Worm (Caenorhabditis elegans) whole organism, L1 larva: ENCODE results near the gene F49F1.5.

Source experiments
- C04F5.9 ChIP-seq: sonication (generic microtip); optimal IDR thresholded peaks from 2 replicates; lab custom pipeline; 2016; ENCODE audit warnings: missing genetic modification characterization, missing compliant biosample characterization
- ama-1 ChIP-seq: fragments of 150-350 bp; optimal IDR thresholded peaks from 2 replicates; lab custom pipeline; 2014
- ceh-90 ChIP-seq: sonication (generic microtip); optimal IDR thresholded peaks from 2 replicates; lab custom pipeline; 2016; ENCODE audit warnings: missing genetic modification characterization, missing compliant biosample characterization
- fkh-10 ChIP-seq: sonication (generic microtip); optimal IDR thresholded peaks from 2 replicates; lab custom pipeline; 2017; ENCODE audit warnings: missing biosample characterization, missing genetic modification reagents, missing genetic modification characterization
- hlh-17 ChIP-seq: fragments of 200-800 bp; sonication (Bioruptor generic); optimal IDR thresholded peaks from 2 replicates; lab custom pipeline; 2018; ENCODE audit warnings: missing genetic modification characterization, mild to moderate bottlenecking, missing compliant biosample characterization, moderate library complexity, borderline replicate concordance
- lin-15B ChIP-seq: fragments of 150-350 bp; sonication (generic microtip); optimal IDR thresholded peaks from 3 replicates; lab custom pipeline; 2014; ENCODE audit warnings: missing biosample characterization, missing genetic modification characterization
- lir-3 ChIP-seq: sonication (generic microtip); optimal IDR thresholded peaks from 2 replicates; lab custom pipeline; 2016; ENCODE audit warnings: mild to moderate bottlenecking, missing genetic modification characterization, moderate library complexity, missing compliant biosample characterization; ENCODE audit not compliant: poor library complexity
- nhr-237 ChIP-seq: fragments of 150-350 bp; optimal IDR thresholded peaks from 2 replicates; lab custom pipeline; 2014; ENCODE audit warnings: missing biosample characterization, missing genetic modification characterization
- nhr-76 ChIP-seq: sonication (generic microtip); optimal IDR thresholded peaks from 2 replicates; lab custom pipeline; 2017; ENCODE audit warnings: missing biosample characterization, missing genetic modification characterization
- snpc-4 ChIP-seq: fragments of 150-350 bp; optimal IDR thresholded peaks from 2 replicates; lab custom pipeline; 2014; ENCODE audit warnings: missing biosample characterization, missing genetic modification characterization
- unc-62 ChIP-seq: fragments of 150-350 bp; optimal IDR thresholded peaks from 2 replicates; lab custom pipeline; 2014; ENCODE audit warnings: missing biosample characterization, missing genetic modification reagents, missing genetic modification characterization
- zag-1 ChIP-seq: fragments of 150-350 bp; optimal IDR thresholded peaks from 2 replicates; lab custom pipeline; 2014; ENCODE audit warnings: missing biosample characterization, missing genetic modification characterization

- TF ChIP-seq fkh-10 (GFP tag; lab: Kevin White, UChicago): no peak
- no peak for TF ChIP-seq lin-15B (tag; lab: Kevin White, UChicago)
- TF ChIP-seq C04F5.9 (tag; lab: Kevin White, UChicago): no peak
- TF ChIP-seq snpc-4 (tag; lab: Kevin White, UChicago): no peak
- TF ChIP-seq nhr-237: no peak
- no peak for TF ChIP-seq lir-3
- TF ChIP-seq ceh-90 (tag; lab: Kevin White, UChicago): no peak
- no peak for TF ChIP-seq ama-1
- no peak for TF ChIP-seq unc-62 (GFP tag; lab: Kevin White, UChicago)
- no peak for TF ChIP-seq hlh-17
- no peak for TF ChIP-seq zag-1 (tag; lab: Kevin White, UChicago)
- no peak for TF ChIP-seq nhr-76 (tag; lab: Kevin White, UChicago)
Observed at ce11 chrIV:4115634-4116033, 4.6 kb downstream of the F49F1.5 start, which contains the start of the genes F49F1.4 and F49F1.2.
